Worm (Caenorhabditis elegans): ENCODE measurements around the gene srbc-13.
"Not testable (repeated sequence)": the region's sequence is repeated elsewhere in the genome, so short reads cannot be mapped to it uniquely, and the experiment has no call there.

Gene srbc-13

DNA sequence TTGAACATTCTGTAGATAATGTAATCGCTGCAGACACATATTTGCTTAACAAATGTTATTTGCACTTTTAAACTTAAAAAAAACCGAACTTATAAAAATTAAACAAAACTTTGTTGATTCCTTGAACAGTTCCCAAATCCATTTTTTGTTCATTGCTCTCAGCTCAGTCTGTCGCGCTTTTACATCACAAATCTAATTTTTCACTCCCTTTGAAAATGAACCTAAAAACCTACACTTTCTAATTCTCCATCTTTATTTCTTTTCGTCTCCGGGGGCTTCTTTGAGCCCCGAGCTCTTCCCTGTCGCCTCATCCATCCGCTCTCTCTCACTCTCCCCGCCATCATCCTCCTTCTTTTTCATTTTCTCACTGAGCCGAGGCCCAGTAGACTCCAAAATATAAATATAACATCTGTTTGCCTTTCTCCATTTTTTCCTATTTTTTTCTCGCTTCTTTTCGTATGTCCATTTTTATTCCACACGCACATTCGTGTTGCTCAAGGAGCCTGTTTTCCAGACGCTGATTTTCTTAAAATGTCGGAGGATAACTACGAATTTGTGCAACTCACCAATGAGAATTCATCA, 37.2 kb upstream of the srbc-13 start, which contains the start of gene R13D11.4:
Gene R13D11.4, plus strand, starts transcription at position 532 of the 582 bp plus-strand sequence.
- TF ChIP-seq M03D4.4 (tag; optimal IDR thresholded peaks at IDR 0.05): no peak
- TF ChIP-seq ces-1 (GFP tag; optimal IDR thresholded peaks at IDR 0.05): peak; percentile 67

DNA sequence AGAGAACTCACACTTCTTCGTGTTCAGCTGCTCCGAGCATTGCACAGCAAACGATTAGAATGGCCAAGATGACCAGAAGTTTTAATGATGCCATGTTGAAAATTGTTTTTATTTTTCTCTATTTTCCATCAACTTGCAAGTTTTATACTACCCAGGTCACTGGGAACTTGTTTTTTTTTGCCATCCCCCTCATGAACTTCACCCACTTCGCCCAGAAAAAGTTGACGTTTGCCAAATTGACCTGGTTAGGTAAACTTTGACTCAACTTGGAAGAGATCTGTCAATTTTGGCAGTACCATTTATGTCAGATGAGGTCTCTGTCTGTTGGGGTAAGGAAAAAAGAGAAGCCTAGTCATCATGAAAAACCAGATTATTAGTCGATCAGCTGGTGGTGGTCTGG, 34.5 kb upstream of the srbc-13 start, which contains the start of gene R13D11.10:
Gene R13D11.10, minus strand, starts transcription at position 101 of the 400 bp plus-strand sequence.
- TF ChIP-seq nhr-12 (tag; optimal IDR thresholded peaks at IDR 0.05): no peak
- TF ChIP-seq unc-39 (tag; optimal IDR thresholded peaks at IDR 0.05): no peak
- no peak for TF ChIP-seq cnd-1 (tag; optimal IDR thresholded peaks at IDR 0.05)
- TF ChIP-seq drap-1 (GFP tag; optimal IDR thresholded peaks at IDR 0.05): no peak
- no peak for TF ChIP-seq elt-3 (tag; optimal IDR thresholded peaks at IDR 0.05)
- TF ChIP-seq pha-4 (tag; optimal IDR thresholded peaks at IDR 0.05): no peak

DNA sequence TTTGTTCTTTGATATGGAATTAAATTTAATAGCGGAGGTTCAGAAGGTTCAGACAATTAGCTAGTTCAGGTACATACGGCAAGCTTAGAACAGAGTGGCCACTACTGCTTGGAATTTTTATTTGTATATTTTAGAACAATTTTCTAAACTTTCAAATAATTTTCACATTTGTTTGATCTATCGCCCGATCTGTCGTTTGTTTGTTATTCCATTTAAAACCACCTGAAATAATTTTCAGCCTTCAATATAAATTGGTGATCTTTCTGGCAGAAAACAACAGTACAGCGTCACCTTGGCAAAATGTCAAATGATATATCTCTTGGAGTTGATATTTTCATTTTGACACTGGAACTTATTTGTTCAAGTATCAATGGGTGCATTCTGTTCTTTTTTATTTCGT, 32.9 kb upstream of the srbc-13 start, which contains the start of gene R13D11.3:
Gene R13D11.3, plus strand, starts transcription at position 301 of the 400 bp plus-strand sequence.
- TF ChIP-seq unc-62 (GFP tag; optimal IDR thresholded peaks at IDR 0.05): no peak
- no peak for TF ChIP-seq flh-1 (GFP tag; optimal IDR thresholded peaks at IDR 0.05)
- no peak for TF ChIP-seq lsy-2 (tag; optimal IDR thresholded peaks at IDR 0.05)
- no peak for TF ChIP-seq mab-5 (tag; optimal IDR thresholded peaks at IDR 0.05)
- TF ChIP-seq nhr-237 (tag; optimal IDR thresholded peaks at IDR 0.05): no peak
- TF ChIP-seq ces-1 (GFP tag; optimal IDR thresholded peaks at IDR 0.05): no peak
- TF ChIP-seq ceh-83 (GFP tag; optimal IDR thresholded peaks at IDR 0.05): no peak
- no peak for TF ChIP-seq nhr-28 (tag; optimal IDR thresholded peaks at IDR 0.05)
- TF ChIP-seq drap-1 (GFP tag; optimal IDR thresholded peaks at IDR 0.05): no peak
- TF ChIP-seq unc-39 (tag; optimal IDR thresholded peaks at IDR 0.05): no peak

DNA sequence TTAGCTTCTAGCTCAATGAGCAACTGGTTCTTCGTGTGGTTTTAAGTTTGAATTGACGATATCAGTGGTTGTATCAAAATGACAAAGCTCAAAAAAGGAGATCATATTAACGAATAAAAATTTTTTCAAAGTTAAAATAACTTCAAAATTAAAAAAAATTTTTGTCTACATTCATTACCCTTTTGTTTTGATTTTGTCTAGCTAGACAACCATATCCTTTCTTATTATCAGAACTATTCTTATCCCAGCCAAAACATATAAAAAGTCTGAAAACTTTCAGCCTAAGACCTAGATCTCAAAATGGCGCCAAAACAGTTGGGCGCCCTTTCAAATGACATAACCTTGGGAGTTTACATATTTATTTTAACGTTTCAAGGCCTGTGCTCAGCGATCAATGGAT, 30.4 kb upstream of the srbc-13 start, which contains the start of gene R13D11.1:
Gene R13D11.1, plus strand, starts transcription at position 301 of the 400 bp plus-strand sequence.
- TF ChIP-seq sptf-1 (tag; optimal IDR thresholded peaks at IDR 0.05): no peak
- no peak for TF ChIP-seq mab-5 (tag; optimal IDR thresholded peaks at IDR 0.05)
- no peak for TF ChIP-seq lin-13 (tag; optimal IDR thresholded peaks at IDR 0.05)
- TF ChIP-seq lsy-2 (tag; optimal IDR thresholded peaks at IDR 0.05): no peak
- no peak for TF ChIP-seq nhr-28 (tag; optimal IDR thresholded peaks at IDR 0.05)
- no peak for TF ChIP-seq ceh-83 (GFP tag; optimal IDR thresholded peaks at IDR 0.05)
- no peak for TF ChIP-seq nhr-12 (tag; optimal IDR thresholded peaks at IDR 0.05)
- TF ChIP-seq ces-1 (GFP tag; optimal IDR thresholded peaks at IDR 0.05): no peak
- no peak for TF ChIP-seq nhr-76 (tag; optimal IDR thresholded peaks at IDR 0.05)
- TF ChIP-seq ztf-11 (tag; optimal IDR thresholded peaks at IDR 0.05): no peak
- no peak for TF ChIP-seq tbx-8 (GFP tag; optimal IDR thresholded peaks at IDR 0.05)
- no peak for TF ChIP-seq bed-3 (GFP tag; optimal IDR thresholded peaks at IDR 0.05)
- no peak for TF ChIP-seq flh-1 (GFP tag; optimal IDR thresholded peaks at IDR 0.05)
- no peak for TF ChIP-seq mep-1 (tag; optimal IDR thresholded peaks at IDR 0.05)

DNA sequence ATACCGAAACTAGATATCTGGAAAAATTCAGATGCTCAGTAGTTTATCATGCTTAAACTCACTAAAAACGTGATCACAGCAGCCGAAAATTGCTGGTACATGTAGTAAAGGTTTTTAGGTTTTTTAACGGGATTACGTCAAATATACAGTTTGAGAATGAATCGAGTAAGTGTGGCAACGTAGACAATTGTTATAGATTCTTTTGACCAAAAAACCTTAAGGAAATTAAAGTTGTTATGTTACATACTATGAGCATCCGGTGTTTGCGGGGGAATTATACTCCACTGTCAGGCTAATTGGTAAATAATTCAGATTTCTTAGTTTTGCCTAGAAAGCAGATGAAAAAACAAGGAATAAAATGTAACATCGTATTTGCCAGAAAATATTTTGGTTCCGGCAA, 27.0 kb upstream of the srbc-13 start, which contains the start of gene srx-32:
Gene srx-32, minus strand, starts transcription at position 101 of the 400 bp plus-strand sequence.
- TF ChIP-seq elt-1 (tag; optimal IDR thresholded peaks at IDR 0.05; ENCODE audit: borderline replicate concordance, insufficient read depth); ceh-83 (GFP tag; optimal IDR thresholded peaks at IDR 0.05); cnd-1 (tag; optimal IDR thresholded peaks at IDR 0.05): not testable (repeated sequence)

DNA sequence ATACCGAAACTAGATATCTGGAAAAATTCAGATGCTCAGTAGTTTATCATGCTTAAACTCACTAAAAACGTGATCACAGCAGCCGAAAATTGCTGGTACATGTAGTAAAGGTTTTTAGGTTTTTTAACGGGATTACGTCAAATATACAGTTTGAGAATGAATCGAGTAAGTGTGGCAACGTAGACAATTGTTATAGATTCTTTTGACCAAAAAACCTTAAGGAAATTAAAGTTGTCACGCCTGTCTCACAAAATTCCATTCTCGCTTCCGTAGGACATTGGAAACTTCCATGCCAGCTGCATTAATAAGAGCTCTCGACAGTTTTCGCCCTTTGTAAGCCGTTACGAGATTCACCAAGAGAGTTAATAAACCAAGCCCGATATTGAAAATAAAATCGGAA, 24.7 kb upstream of the srbc-13 start, which contains the start of gene srx-31:
Gene srx-31, minus strand, starts transcription at position 101 of the 400 bp plus-strand sequence.
- not testable (repeated sequence) for TF ChIP-seq ceh-39 (tag; optimal IDR thresholded peaks at IDR 0.05); drap-1 (GFP tag; optimal IDR thresholded peaks at IDR 0.05); sptf-1 (tag; optimal IDR thresholded peaks at IDR 0.05)

DNA sequence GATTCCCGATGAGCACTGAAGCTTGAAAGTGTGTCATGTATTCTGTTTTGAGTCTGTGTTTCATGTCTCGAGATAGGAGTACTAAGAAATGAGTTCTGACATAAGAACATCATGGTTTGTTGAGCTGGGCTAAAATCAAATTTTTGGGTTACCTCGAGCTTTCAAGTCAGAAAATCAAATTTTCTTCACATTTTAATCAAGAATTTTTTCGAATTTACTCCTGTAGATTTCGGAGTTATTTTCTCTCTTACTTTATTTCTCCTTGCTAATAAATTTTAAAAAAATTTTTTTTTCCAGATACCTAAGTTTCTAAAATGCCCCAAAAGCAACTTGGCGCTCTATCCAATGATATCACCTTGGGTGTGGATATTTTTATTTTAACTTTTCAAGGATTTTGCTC, 21.5 kb upstream of the srbc-13 start, which contains the start of gene F41H8.2:
Gene F41H8.2, plus strand, starts transcription at position 301 of the 400 bp plus-strand sequence.
- no peak for TF ChIP-seq drap-1 (GFP tag; optimal IDR thresholded peaks at IDR 0.05)
- no peak for TF ChIP-seq elt-3 (tag; optimal IDR thresholded peaks at IDR 0.05)
- TF ChIP-seq lsy-2 (tag; optimal IDR thresholded peaks at IDR 0.05): no peak
- no peak for TF ChIP-seq pha-4 (tag; optimal IDR thresholded peaks at IDR 0.05)
- TF ChIP-seq mep-1 (tag; optimal IDR thresholded peaks at IDR 0.05): no peak
- TF ChIP-seq mab-5 (tag; optimal IDR thresholded peaks at IDR 0.05): no peak
- no peak for TF ChIP-seq nhr-237 (tag; optimal IDR thresholded peaks at IDR 0.05)
- TF ChIP-seq unc-39 (tag; optimal IDR thresholded peaks at IDR 0.05): no peak
- TF ChIP-seq ztf-11 (tag; optimal IDR thresholded peaks at IDR 0.05): no peak
- no peak for TF ChIP-seq nhr-2 (tag; optimal IDR thresholded peaks at IDR 0.05)
- TF ChIP-seq cnd-1 (tag; optimal IDR thresholded peaks at IDR 0.05): no peak
- no peak for TF ChIP-seq M03D4.4 (tag; optimal IDR thresholded peaks at IDR 0.05)
- no peak for TF ChIP-seq elt-1 (tag; optimal IDR thresholded peaks at IDR 0.05; ENCODE audit: borderline replicate concordance, insufficient read depth)
- TF ChIP-seq flh-1 (GFP tag; optimal IDR thresholded peaks at IDR 0.05): no peak
- TF ChIP-seq ceh-39 (tag; optimal IDR thresholded peaks at IDR 0.05): no peak
- TF ChIP-seq blmp-1 (tag; optimal IDR thresholded peaks at IDR 0.05): no peak
- no peak for TF ChIP-seq nhr-12 (tag; optimal IDR thresholded peaks at IDR 0.05)
- TF ChIP-seq sem-2 (GFP tag; optimal IDR thresholded peaks at IDR 0.05): no peak

All from whole organism, mixed stage, embryonic.